Fruit fly (Drosophila melanogaster) whole organism, prepupa: ENCODE results near the gene CG3345.

Experiments used
- CG1621 ChIP-seq: fragments of 200-800 bp; sonication (Bioruptor generic); optimal IDR thresholded peaks from 3 replicates; lab custom pipeline; 2018; ENCODE audit warnings: missing biosample characterization, mild to moderate bottlenecking, missing genetic modification characterization
- CG34406 ChIP-seq: fragments of 200-800 bp; sonication (Bioruptor generic); optimal IDR thresholded peaks from 3 replicates; lab custom pipeline; 2016; ENCODE audit warnings: missing biosample characterization, missing genetic modification characterization
- CG6163 ChIP-seq: fragments of 200-800 bp; sonication (Bioruptor generic); IDR thresholded peaks from 3 replicates; pipeline ENCODE4 v1.3.6; 2022; ENCODE audit warnings: missing biosample characterization, missing genetic modification characterization
- CG8119 ChIP-seq: fragments of 200-800 bp; sonication (Bioruptor generic); IDR thresholded peaks from 3 replicates; pipeline ENCODE4 v1.3.6; 2022; ENCODE audit warnings: missing biosample characterization, missing genetic modification characterization
- CG9139 ChIP-seq: fragments of 200-800 bp; sonication (Bioruptor generic); optimal IDR thresholded peaks from 3 replicates; lab custom pipeline; 2017; ENCODE audit warnings: missing biosample characterization, mild to moderate bottlenecking, missing genetic modification characterization
- Ets21C ChIP-seq: fragments of 200-800 bp; sonication (Bioruptor generic); optimal IDR thresholded peaks from 3 replicates; lab custom pipeline; 2016; ENCODE audit warnings: missing biosample characterization, missing genetic modification characterization
- OdsH ChIP-seq: fragments of 200-800 bp; sonication (Bioruptor generic); optimal IDR thresholded peaks from 3 replicates; lab custom pipeline; 2016; ENCODE audit warnings: missing biosample characterization, missing genetic modification characterization
- salr ChIP-seq, 2 experiments: fragments of 200-800 bp; sonication (Bioruptor generic); optimal IDR thresholded peaks; 3 replicates each; lab custom pipeline; 2016 to 2018; ENCODE audit warnings: missing biosample characterization in 2 of 2, missing genetic modification characterization in 2 of 2, mild to moderate bottlenecking in 1 of 2

dm6 chr2L:319745-320144 lies 50.9 kb downstream of the CG3345 start:
- TF ChIP-seq CG8119 (GFP tag; lab: Robert Waterston, UW): no peak
- no peak for TF ChIP-seq CG1621 (tag; lab: Kevin White, UChicago)
- no peak for TF ChIP-seq CG9139 (GFP tag; lab: Kevin White, UChicago)
- no peak for TF ChIP-seq Ets21C (GFP tag; lab: Kevin White, UChicago)
- TF ChIP-seq CG6163 (GFP tag; lab: Robert Waterston, UW): no peak
- TF ChIP-seq CG34406 (GFP tag; lab: Kevin White, UChicago): no peak
- no peak for TF ChIP-seq salr (GFP tag; optimal IDR thresholded peaks at IDR 0.05; lab: Kevin White, UChicago)
- TF ChIP-seq OdsH (GFP tag; lab: Kevin White, UChicago): no peak
